Fruit fly (Drosophila melanogaster) whole organism, embryonic: Measurements from ENCODE around the gene CG34297.

Source experiments
- ATbp ChIP-seq: fragments of 200-800 bp; sonication (Bioruptor generic); optimal IDR thresholded peaks from 2 replicates; lab custom pipeline; 2017; ENCODE audit warnings: missing biosample characterization, mild to moderate bottlenecking, missing genetic modification characterization, missing genetic modification reagents
- Aef1 ChIP-seq: fragments of 200-800 bp; sonication (Bioruptor generic); IDR thresholded peaks from 3 replicates; pipeline ENCODE4 v1.3.6; 2022; ENCODE audit warnings: missing biosample characterization, missing genetic modification characterization
- B-H2 ChIP-seq: fragments of 200-800 bp; sonication (Bioruptor generic); optimal IDR thresholded peaks from 2 replicates; lab custom pipeline; 2018; ENCODE audit warnings: missing biosample characterization, mild to moderate bottlenecking, missing genetic modification characterization
- Bdp1 ChIP-seq: fragments of 200-800 bp; sonication (Bioruptor generic); optimal IDR thresholded peaks from 3 replicates; lab custom pipeline; 2016; ENCODE audit warnings: missing biosample characterization, missing genetic modification characterization
- Blimp-1 ChIP-seq: fragments of 200-800 bp; sonication (Bioruptor generic); optimal IDR thresholded peaks from 3 replicates; lab custom pipeline; 2018; ENCODE audit warnings: missing biosample characterization, missing genetic modification characterization, mild to moderate bottlenecking, moderate library complexity, missing genetic modification reagents
- CG10366 ChIP-seq: fragments of 200-800 bp; sonication (Bioruptor generic); IDR thresholded peaks from 2 replicates; pipeline ENCODE4 v1.3.6; 2022; ENCODE audit warnings: missing biosample characterization, missing genetic modification characterization
- CG10959 ChIP-seq: fragments of 200-800 bp; sonication (Bioruptor generic); IDR thresholded peaks from 2 replicates; pipeline ENCODE4 v1.3.6; 2022; ENCODE audit warnings: missing biosample characterization, missing genetic modification characterization
- CG10979 ChIP-seq: fragments of 200-800 bp; sonication (Bioruptor generic); optimal IDR thresholded peaks from 2 replicates; lab custom pipeline; 2018; ENCODE audit warnings: missing biosample characterization, mild to moderate bottlenecking, missing genetic modification characterization, moderate library complexity
- CG13894 ChIP-seq: fragments of 200-800 bp; sonication (Bioruptor generic); optimal IDR thresholded peaks from 3 replicates; lab custom pipeline; 2018; ENCODE audit warnings: missing biosample characterization, mild to moderate bottlenecking, missing genetic modification characterization, moderate library complexity
- CG14710 ChIP-seq: fragments of 200-800 bp; sonication (Bioruptor generic); optimal IDR thresholded peaks from 3 replicates; lab custom pipeline; 2019; ENCODE audit warnings: missing biosample characterization, mild to moderate bottlenecking, missing genetic modification characterization, moderate library complexity
- CG15011 ChIP-seq: fragments of 200-800 bp; sonication (Bioruptor generic); optimal IDR thresholded peaks from 3 replicates; lab custom pipeline; 2018; ENCODE audit warnings: missing biosample characterization, mild to moderate bottlenecking, missing genetic modification characterization
- CG15601 ChIP-seq: fragments of 200-800 bp; sonication (Bioruptor generic); optimal IDR thresholded peaks from 3 replicates; lab custom pipeline; 2019; ENCODE audit warnings: missing biosample characterization, mild to moderate bottlenecking, missing genetic modification characterization, moderate library complexity
- CG16815 ChIP-seq: fragments of 200-800 bp; sonication (Bioruptor generic); optimal IDR thresholded peaks from 3 replicates; lab custom pipeline; 2017; ENCODE audit warnings: missing biosample characterization, mild to moderate bottlenecking, missing genetic modification characterization
- CG17328 ChIP-seq: fragments of 200-800 bp; sonication (Bioruptor generic); IDR thresholded peaks from 2 replicates; pipeline ENCODE4 v1.3.6; 2022; ENCODE audit warnings: missing biosample characterization, missing genetic modification characterization
- CG17829 ChIP-seq: fragments of 200-800 bp; optimal IDR thresholded peaks from 2 replicates; lab custom pipeline; 2019; ENCODE audit warnings: missing biosample characterization, mild to moderate bottlenecking, missing genetic modification characterization, moderate library complexity
- CG17912 ChIP-seq: fragments of 200-800 bp; sonication (Bioruptor generic); optimal IDR thresholded peaks from 2 replicates; lab custom pipeline; 2018; ENCODE audit warnings: missing biosample characterization, mild to moderate bottlenecking, missing genetic modification characterization
- CG30431 ChIP-seq: fragments of 200-800 bp; sonication (Bioruptor generic); optimal IDR thresholded peaks from 2 replicates; lab custom pipeline; 2017; ENCODE audit warnings: missing biosample characterization, missing genetic modification characterization
- CG31441 ChIP-seq: fragments of 200-800 bp; sonication (Bioruptor generic); IDR thresholded peaks from 2 replicates; pipeline ENCODE4 v1.3.6; 2022; ENCODE audit warnings: missing biosample characterization, missing genetic modification characterization
- CG32772 ChIP-seq: fragments of 200-800 bp; sonication (Bioruptor generic); IDR thresholded peaks from 2 replicates; pipeline ENCODE4 v1.3.6; 2022; ENCODE audit warnings: missing biosample characterization, missing genetic modification characterization
- CG4820 ChIP-seq: fragments of 200-800 bp; sonication (Bioruptor generic); optimal IDR thresholded peaks from 3 replicates; lab custom pipeline; 2016; ENCODE audit warnings: missing biosample characterization, missing genetic modification characterization
- CG4854 ChIP-seq: fragments of 200-800 bp; sonication (Bioruptor generic); optimal IDR thresholded peaks from 2 replicates; lab custom pipeline; 2016; ENCODE audit warnings: missing biosample characterization, missing genetic modification characterization, inconsistent platforms
- CG7357 ChIP-seq: fragments of 200-800 bp; sonication (Bioruptor generic); IDR thresholded peaks from 3 replicates; pipeline ENCODE4 v1.3.6; 2022; ENCODE audit warnings: missing biosample characterization, missing genetic modification characterization
- CG7556 ChIP-seq: fragments of 200-800 bp; sonication (Bioruptor generic); optimal IDR thresholded peaks from 2 replicates; lab custom pipeline; 2017; ENCODE audit warnings: missing biosample characterization, mild to moderate bottlenecking, missing genetic modification characterization
- CG7839 ChIP-seq: fragments of 200-800 bp; sonication (Bioruptor generic); optimal IDR thresholded peaks from 3 replicates; lab custom pipeline; 2018; ENCODE audit warnings: missing biosample characterization, mild to moderate bottlenecking, missing genetic modification characterization, moderate library complexity
- CG8388 ChIP-seq: fragments of 200-800 bp; sonication (Bioruptor generic); optimal IDR thresholded peaks from 2 replicates; lab custom pipeline; 2019; ENCODE audit warnings: missing biosample characterization, mild to moderate bottlenecking, missing genetic modification characterization, moderate library complexity
- CG8924 ChIP-seq: fragments of 200-800 bp; optimal IDR thresholded peaks from 3 replicates; lab custom pipeline; 2019; ENCODE audit warnings: missing biosample characterization, mild to moderate bottlenecking, missing genetic modification characterization, moderate library complexity
- CHES-1-like ChIP-seq: fragments of 200-800 bp; sonication (Bioruptor generic); optimal IDR thresholded peaks from 2 replicates; lab custom pipeline; 2016; ENCODE audit warnings: missing biosample characterization, missing genetic modification characterization
- Dad ChIP-seq: fragments of 200-800 bp; sonication (Bioruptor generic); optimal IDR thresholded peaks from 3 replicates; lab custom pipeline; 2016; ENCODE audit warnings: missing biosample characterization, missing genetic modification characterization
- ERR ChIP-seq: fragments of 200-800 bp; sonication (Bioruptor generic); optimal IDR thresholded peaks from 2 replicates; lab custom pipeline; 2016; ENCODE audit warnings: missing biosample characterization, missing genetic modification characterization
- H2.0 ChIP-seq: fragments of 200-800 bp; sonication (Bioruptor generic); IDR thresholded peaks from 2 replicates; pipeline ENCODE4 v1.3.6; 2022; ENCODE audit warnings: missing biosample characterization, missing genetic modification characterization
- Kr ChIP-seq: fragments of 200-800 bp; sonication (Bioruptor generic); optimal IDR thresholded peaks from 2 replicates; lab custom pipeline; 2017; ENCODE audit warnings: missing biosample characterization, mild to moderate bottlenecking, missing genetic modification characterization
- Rfx ChIP-seq: fragments of 200-800 bp; sonication (Bioruptor generic); IDR thresholded peaks from 2 replicates; pipeline ENCODE4 v1.3.6; 2022; ENCODE audit warnings: missing biosample characterization, missing genetic modification characterization
- Xbp1 ChIP-seq: fragments of 200-800 bp; sonication (Bioruptor generic); optimal IDR thresholded peaks from 3 replicates; lab custom pipeline; 2016; ENCODE audit warnings: missing biosample characterization, mild to moderate bottlenecking, missing genetic modification characterization
- ac ChIP-seq: fragments of 200-800 bp; sonication (Bioruptor generic); optimal IDR thresholded peaks from 3 replicates; lab custom pipeline; 2017; ENCODE audit warnings: missing biosample characterization, mild to moderate bottlenecking, missing genetic modification characterization
- bab2 ChIP-seq: fragments of 200-800 bp; sonication (Bioruptor generic); optimal IDR thresholded peaks from 2 replicates; lab custom pipeline; 2016; ENCODE audit warnings: missing biosample characterization, missing genetic modification characterization
- dmrt11E ChIP-seq: fragments of 200-800 bp; sonication (Bioruptor generic); optimal IDR thresholded peaks from 3 replicates; lab custom pipeline; 2018; ENCODE audit warnings: missing biosample characterization, mild to moderate bottlenecking, missing genetic modification characterization, moderate library complexity
- en ChIP-seq: fragments of 200-800 bp; sonication (Bioruptor generic); optimal IDR thresholded peaks from 2 replicates; lab custom pipeline; 2016; ENCODE audit warnings: missing biosample characterization, missing genetic modification characterization
- esg ChIP-seq: fragments of 200-800 bp; sonication (Bioruptor generic); conservative IDR thresholded peaks from 2 replicates; pipeline ENCODE4 v1.3.6; 2022; ENCODE audit warnings: missing biosample characterization, missing genetic modification characterization
- fd96Cb ChIP-seq: fragments of 200-800 bp; sonication (Bioruptor generic); optimal IDR thresholded peaks from 2 replicates; lab custom pipeline; 2018; ENCODE audit warnings: missing biosample characterization, mild to moderate bottlenecking, missing genetic modification characterization, moderate library complexity
- ham ChIP-seq: fragments of 200-800 bp; sonication (Bioruptor generic); IDR thresholded peaks from 2 replicates; pipeline ENCODE4 v1.3.6; 2022; ENCODE audit warnings: missing biosample characterization, missing genetic modification characterization
- kni ChIP-seq: fragments of 200-800 bp; sonication (Bioruptor generic); optimal IDR thresholded peaks from 3 replicates; lab custom pipeline; 2017; ENCODE audit warnings: mild to moderate bottlenecking, missing biosample characterization, missing genetic modification reagents, missing genetic modification characterization
- knrl ChIP-seq: fragments of 200-800 bp; sonication (Bioruptor generic); IDR thresholded peaks from 3 replicates; pipeline ENCODE4 v1.3.6; 2022; ENCODE audit warnings: missing biosample characterization, missing genetic modification characterization; ENCODE audit not compliant: partially characterized antibody
- odd ChIP-seq: fragments of 200-800 bp; sonication (Bioruptor generic); optimal IDR thresholded peaks from 2 replicates; lab custom pipeline; 2017; ENCODE audit warnings: missing biosample characterization, mild to moderate bottlenecking, missing genetic modification characterization
- pb ChIP-seq: fragments of 200-800 bp; sonication (Bioruptor generic); optimal IDR thresholded peaks from 3 replicates; lab custom pipeline; 2016; ENCODE audit warnings: missing biosample characterization, missing genetic modification characterization
- phol ChIP-seq: fragments of 200-800 bp; sonication (Bioruptor generic); optimal IDR thresholded peaks from 3 replicates; lab custom pipeline; 2018; ENCODE audit warnings: missing biosample characterization, mild to moderate bottlenecking, missing genetic modification characterization, moderate library complexity
- row ChIP-seq: fragments of 200-800 bp; sonication (Bioruptor generic); IDR thresholded peaks from 3 replicates; pipeline ENCODE4 v1.3.6; 2022; ENCODE audit warnings: missing biosample characterization, missing genetic modification characterization
- sens ChIP-seq: fragments of 200-800 bp; sonication (Bioruptor generic); peaks from one replicate; lab custom pipeline; 2016; ENCODE audit warnings: missing biosample characterization, missing genetic modification characterization
- sim ChIP-seq: fragments of 200-800 bp; sonication (Bioruptor generic); IDR thresholded peaks from 2 replicates; pipeline ENCODE4 v1.3.6; 2022; ENCODE audit warnings: missing biosample characterization, missing genetic modification characterization
- vvl ChIP-seq: fragments of 200-800 bp; sonication (Bioruptor generic); IDR thresholded peaks from 2 replicates; pipeline ENCODE4 v1.3.6; 2022; ENCODE audit warnings: missing biosample characterization, missing genetic modification characterization
- zf30C ChIP-seq: fragments of 200-800 bp; sonication (Bioruptor generic); optimal IDR thresholded peaks from 3 replicates; lab custom pipeline; 2018; ENCODE audit warnings: missing biosample characterization, mild to moderate bottlenecking, missing genetic modification characterization

CG34297 gene

dm6 chr3R:6723537-6724171 is 24.2 kb downstream of the CG34297 start (continued):
- peak; percentile 30 for TF ChIP-seq pb (GFP tag; lab: Kevin White, UChicago)
- TF ChIP-seq B-H2 (GFP tag; lab: Kevin White, UChicago) = no peak
- peak; percentile 48; the same call in 1 of the 3 replicates for TF ChIP-seq row
- peak; percentile 23 for TF ChIP-seq ATbp
- no peak for TF ChIP-seq Bdp1
- 0 out of 2 replicates have a peak, but pooled peaks have one; percentile 26 for TF ChIP-seq CG10959 (GFP tag; lab: Robert Waterston, UW)
- 0 out of 2 replicates have a peak, but pooled peaks have one; percentile 22 for TF ChIP-seq CG17328
- TF ChIP-seq H2.0 (GFP tag; lab: Robert Waterston, UW) = 0 out of 2 replicates have a peak, but pooled peaks have one; percentile 19
- no peak for TF ChIP-seq Aef1 (GFP tag; lab: Robert Waterston, UW)
- no peak for TF ChIP-seq Dad (GFP tag; lab: Kevin White, UChicago)
- no peak for TF ChIP-seq en (GFP tag; lab: Kevin White, UChicago)
- no peak for TF ChIP-seq sim (GFP tag; lab: Robert Waterston, UW)
- no peak for TF ChIP-seq CG4854 (GFP tag; lab: Kevin White, UChicago)
- TF ChIP-seq CG10979 = peak; percentile 72
- no peak for TF ChIP-seq CG10366 (GFP tag; lab: Robert Waterston, UW)
- TF ChIP-seq ham = no peak
- no peak for TF ChIP-seq ERR (GFP tag; lab: Kevin White, UChicago)
- peak; percentile 37 for TF ChIP-seq Xbp1 (GFP tag; lab: Kevin White, UChicago)
- peak; percentile 59 for TF ChIP-seq fd96Cb (tag; lab: Kevin White, UChicago)
- TF ChIP-seq Rfx (GFP tag; lab: Robert Waterston, UW) = no peak
- peak; percentile 1 for TF ChIP-seq ac (GFP tag; lab: Kevin White, UChicago)
- peak; percentile 58 for TF ChIP-seq Blimp-1 (GFP tag; lab: Kevin White, UChicago)
- peak; percentile 9 for TF ChIP-seq odd (GFP tag; lab: Kevin White, UChicago)
- no peak for TF ChIP-seq bab2 (GFP tag; lab: Kevin White, UChicago)
- TF ChIP-seq CG17912 (GFP tag; lab: Kevin White, UChicago) = no peak
- no peak for TF ChIP-seq kni
- peak; percentile 66 for TF ChIP-seq dmrt11E (tag; lab: Kevin White, UChicago)
- peak; percentile 48 for TF ChIP-seq Kr (GFP tag; lab: Kevin White, UChicago)
- TF ChIP-seq phol (tag; lab: Kevin White, UChicago) = peak; percentile 71
- TF ChIP-seq CG31441 (GFP tag; lab: Robert Waterston, UW) = peak; percentile 57
- TF ChIP-seq CG7357 = 0 out of 3 replicates have a peak, but pooled peaks have one; percentile 22
- no peak for TF ChIP-seq CHES-1-like (GFP tag; lab: Kevin White, UChicago)
- peak; percentile 21 for TF ChIP-seq CG30431
- peak; percentile 61 for TF ChIP-seq CG17829 (tag; lab: Kevin White, UChicago)
- peak; percentile 25 for TF ChIP-seq CG15601
- no peak for TF ChIP-seq CG13894 (tag; lab: Kevin White, UChicago)
- TF ChIP-seq CG32772 (GFP tag; lab: Robert Waterston, UW) = no peak
- peak; percentile 52 for TF ChIP-seq CG8924 (tag; lab: Kevin White, UChicago)
- TF ChIP-seq knrl = no peak
- TF ChIP-seq CG14710 = peak; percentile 63
- no peak for TF ChIP-seq vvl
- TF ChIP-seq CG15011 (GFP tag; lab: Kevin White, UChicago) = peak; percentile 20
- no peak for TF ChIP-seq esg (GFP tag; lab: Robert Waterston, UW)
- peak; percentile 50 for TF ChIP-seq CG4820 (GFP tag; lab: Kevin White, UChicago)
- peak; percentile 94 for TF ChIP-seq sens
- peak; percentile 51 for TF ChIP-seq CG7556 (GFP tag; lab: Kevin White, UChicago)
- peak; percentile 1 for TF ChIP-seq CG16815
- TF ChIP-seq zf30C = peak; percentile 83
- TF ChIP-seq CG7839 (tag; lab: Kevin White, UChicago) = peak; percentile 47
- peak; percentile 42 for TF ChIP-seq CG8388 (GFP tag; lab: Kevin White, UChicago)
